Fruit fly (Drosophila melanogaster) Kc167 (cell line): Measurements from ENCODE around the gene CG11367.

Source experiments
- h ChIP-seq: fragments of >200 bp; optimal IDR thresholded peaks from 3 replicates; lab custom pipeline; 2018; ENCODE audit warnings: missing external identifiers
- psq ChIP-seq: fragments of >200 bp; optimal IDR thresholded peaks from 2 replicates; lab custom pipeline; 2017; ENCODE audit warnings: missing external identifiers

dm6 chr3L:22721991-22722390, 5.9 kb upstream of the CG11367 start, which contains the start of gene CG14451:
- TF ChIP-seq h (lab: Kevin White, UChicago) (no peak), psq (lab: Kevin White, UChicago) (no peak)
